Fruit fly (Drosophila melanogaster): Measurements from ENCODE around the gene CG31223.
A peak's percentile ranks its signal among the peaks of the same experiment; 100 is the strongest.

Gene CG31223

dm6 chr3R:20802253-20802652 is 28.7 kb upstream of the CG31223 start:
- TF ChIP-seq lz (GFP tag; optimal IDR thresholded peaks at IDR 0.05) (no peak), topi (GFP tag; optimal IDR thresholded peaks at IDR 0.05) (no peak), CG6792 (GFP tag; optimal IDR thresholded peaks at IDR 0.05) (no peak), Lpt (GFP tag; optimal IDR thresholded peaks at IDR 0.05) (no peak), Eip75B (GFP tag; optimal IDR thresholded peaks at IDR 0.05) (no peak), CG1621 (tag; optimal IDR thresholded peaks at IDR 0.05) (no peak), CG4318 (GFP tag; optimal IDR thresholded peaks at IDR 0.05) (no peak), ss (GFP tag; optimal IDR thresholded peaks at IDR 0.05) (no peak), CG16779 (tag; optimal IDR thresholded peaks at IDR 0.05) (no peak), CG10669 (GFP tag; optimal IDR thresholded peaks at IDR 0.05) (no peak), CG34406 (GFP tag; optimal IDR thresholded peaks at IDR 0.05) (no peak), CG6808 (GFP tag; optimal IDR thresholded peaks at IDR 0.05) (no peak), Ets96B (tag; optimal IDR thresholded peaks at IDR 0.05) (no peak), CG3032 (tag; optimal IDR thresholded peaks at IDR 0.05) (no peak), salr (GFP tag; optimal IDR thresholded peaks at IDR 0.05) (no peak), Ets21C (GFP tag; optimal IDR thresholded peaks at IDR 0.05) (no peak)

DNA sequence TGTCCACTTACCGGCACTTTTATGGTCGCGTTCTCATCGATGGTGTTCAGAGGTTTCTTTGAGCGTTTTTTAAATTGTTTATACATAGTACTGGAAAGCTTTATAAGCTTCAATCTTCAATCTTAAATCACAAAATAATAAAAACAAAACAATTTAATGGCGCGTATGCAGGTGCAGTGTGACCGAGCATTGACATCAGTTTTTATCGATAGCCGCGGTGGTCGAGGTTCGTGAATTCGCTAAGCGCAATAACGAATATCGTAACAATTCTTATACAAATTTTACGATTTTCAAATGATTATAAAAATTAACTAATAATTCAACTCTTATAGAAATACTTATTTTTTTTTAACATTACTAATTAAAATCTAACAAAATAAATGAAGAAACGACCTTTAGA is 14.9 kb upstream of the CG31223 start, which contains the start of gene Fancd2:
TSS of gene Fancd2 (minus strand) at position 183 of the 400 bp plus-strand sequence.
- no peak for TF ChIP-seq svp (GFP tag)
- TF ChIP-seq CG3919 (GFP tag; optimal IDR thresholded peaks at IDR 0.05) = no peak
- TF ChIP-seq CG4318 (GFP tag; optimal IDR thresholded peaks at IDR 0.05) = no peak
- no peak for TF ChIP-seq CG6792 (GFP tag; optimal IDR thresholded peaks at IDR 0.05)
- TF ChIP-seq fkh (GFP tag; optimal IDR thresholded peaks at IDR 0.05) = no peak
- no peak for TF ChIP-seq topi (GFP tag; optimal IDR thresholded peaks at IDR 0.05)
- no peak for TF ChIP-seq CG7368 (GFP tag; optimal IDR thresholded peaks at IDR 0.05)
- no peak for TF ChIP-seq CG10631 (GFP tag; optimal IDR thresholded peaks at IDR 0.05)
- no peak for TF ChIP-seq CG11294 (GFP tag; IDR thresholded peaks at IDR 0.05)
- TF ChIP-seq pdm3 (GFP tag; optimal IDR thresholded peaks at IDR 0.05) = no peak
- no peak for TF ChIP-seq Eip75B (GFP tag; optimal IDR thresholded peaks at IDR 0.05)
- TF ChIP-seq CG8632 (GFP tag; optimal IDR thresholded peaks at IDR 0.05) = no peak
- no peak for TF ChIP-seq esn (GFP tag; optimal IDR thresholded peaks at IDR 0.05)
- no peak for TF ChIP-seq Gug (GFP tag; IDR thresholded peaks at IDR 0.05)

- TF ChIP-seq Eip78C (GFP tag) (peak; percentile 47), salr (GFP tag; optimal IDR thresholded peaks at IDR 0.05) (no peak), CG3032 (tag; optimal IDR thresholded peaks at IDR 0.05) (no peak), CG7368 (GFP tag; optimal IDR thresholded peaks at IDR 0.05) (no peak), Sox102F (GFP tag; optimal IDR thresholded peaks at IDR 0.05) (no peak), CG34406 (GFP tag; optimal IDR thresholded peaks at IDR 0.05) (no peak), CG6854 (GFP tag; optimal IDR thresholded peaks at IDR 0.05) (no peak), pdm3 (GFP tag; optimal IDR thresholded peaks at IDR 0.05) (no peak)
These were observed 12.7 kb upstream of the CG31223 start for dm6 chr3R:20818237-20818636.

DNA sequence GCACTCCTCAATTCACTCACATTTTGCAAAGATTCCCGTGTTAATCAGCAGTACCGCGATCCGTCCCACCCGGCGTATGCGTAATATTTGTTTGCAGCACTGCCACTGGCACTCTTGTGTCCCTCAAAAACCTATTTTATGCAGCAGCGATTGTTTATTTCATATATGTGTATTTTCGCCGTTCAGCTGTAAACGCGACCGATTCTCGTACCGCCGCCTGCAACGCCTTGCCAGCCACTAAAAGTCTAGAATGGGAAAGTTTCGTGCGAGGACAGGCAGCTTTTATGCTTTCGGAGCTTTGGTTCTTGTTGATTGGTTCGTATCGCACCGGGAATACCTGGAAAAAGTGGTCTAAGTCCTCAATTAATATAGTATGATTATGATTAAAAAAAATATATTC is 12.2 kb upstream of the CG31223 start, which contains the start of gene CG17270:
TSS of gene CG17270 (minus strand) at position 241 of the 400 bp plus-strand sequence.
- TF ChIP-seq Hr39 (GFP tag; optimal IDR thresholded peaks at IDR 0.05) = no peak
- no peak for TF ChIP-seq CG34406 (GFP tag; optimal IDR thresholded peaks at IDR 0.05)
- TF ChIP-seq spab (GFP tag; optimal IDR thresholded peaks at IDR 0.05) = no peak
- no peak for TF ChIP-seq pdm3 (GFP tag; optimal IDR thresholded peaks at IDR 0.05)
- no peak for TF ChIP-seq Met (GFP tag; optimal IDR thresholded peaks at IDR 0.05)

dm6 chr3R:20821815-20822375 is 9.0 kb upstream of the CG31223 start, which contains the start of the genes CG17271 and RpS20:
TSS of gene CG17271 (minus strand) at chr3R:20821848.
TSS of gene RpS20 (plus strand) at chr3R:20822181.
- TF ChIP-seq CG1621 (tag; optimal IDR thresholded peaks at IDR 0.05) (peak; percentile 75), CG10631 (GFP tag; optimal IDR thresholded peaks at IDR 0.05) (peak; percentile 90), Met (GFP tag; optimal IDR thresholded peaks at IDR 0.05) (peak; percentile 90), lz (GFP tag; optimal IDR thresholded peaks at IDR 0.05) (peak; percentile 87), Hr4 (GFP tag; optimal IDR thresholded peaks at IDR 0.05) (peak; percentile 91), fkh (GFP tag; optimal IDR thresholded peaks at IDR 0.05) (no peak), CG15336 (GFP tag; IDR thresholded peaks at IDR 0.05) (peak; percentile 82), net (GFP tag; optimal IDR thresholded peaks at IDR 0.05) (peak; percentile 81), CG6854 (GFP tag; optimal IDR thresholded peaks at IDR 0.05) (peak; percentile 69), Sox15 (GFP tag; optimal IDR thresholded peaks at IDR 0.05) (peak; percentile 87), Ets21C (GFP tag; optimal IDR thresholded peaks at IDR 0.05) (peak; percentile 88), Gug (GFP tag; IDR thresholded peaks at IDR 0.05) (peak; percentile 87), spab (GFP tag; optimal IDR thresholded peaks at IDR 0.05) (no peak), CG11294 (GFP tag; IDR thresholded peaks at IDR 0.05) (peak; percentile 83; the same call in 1 of the 2 replicates), CG34406 (GFP tag; optimal IDR thresholded peaks at IDR 0.05) (peak; percentile 78), CG6792 (GFP tag; optimal IDR thresholded peaks at IDR 0.05) (peak; percentile 83), eg (GFP tag; IDR thresholded peaks at IDR 0.05) (peak; percentile 91; the same call in 2 of the 3 replicates), vri (GFP tag; optimal IDR thresholded peaks at IDR 0.05) (no peak), Sox102F (GFP tag; optimal IDR thresholded peaks at IDR 0.05) (peak; percentile 84), acj6 (GFP tag; optimal IDR thresholded peaks at IDR 0.05) (peak; percentile 92), Blimp-1 (GFP tag; optimal IDR thresholded peaks at IDR 0.05) (no peak), CG11902 (GFP tag; optimal IDR thresholded peaks at IDR 0.05) (peak; percentile 80), svp (GFP tag) (no peak)
